Fruit fly (Drosophila melanogaster) whole organism, embryonic: ENCODE results near the gene nol.

ENCODE experiments used
- ATbp ChIP-seq: fragments of 200-800 bp; sonication (Bioruptor generic); optimal IDR thresholded peaks from 2 replicates; lab custom pipeline; 2017; ENCODE audit warnings: missing biosample characterization, mild to moderate bottlenecking, missing genetic modification characterization, missing genetic modification reagents
- C15 ChIP-seq: fragments of 200-800 bp; sonication (Bioruptor generic); IDR thresholded peaks from 3 replicates; pipeline ENCODE4 v1.3.6; 2022; ENCODE audit warnings: missing biosample characterization, missing genetic modification characterization
- CG10147 ChIP-seq: fragments of 200-800 bp; sonication (Bioruptor generic); optimal IDR thresholded peaks from 2 replicates; lab custom pipeline; 2019; ENCODE audit warnings: missing biosample characterization, mild to moderate bottlenecking, missing genetic modification characterization, moderate library complexity
- CG10209 ChIP-seq: fragments of 200-800 bp; sonication (Bioruptor generic); optimal IDR thresholded peaks from 3 replicates; lab custom pipeline; 2017; ENCODE audit warnings: missing biosample characterization, mild to moderate bottlenecking, missing genetic modification characterization, missing genetic modification reagents
- CG10274 ChIP-seq: fragments of 200-800 bp; sonication (Bioruptor generic); optimal IDR thresholded peaks from 3 replicates; lab custom pipeline; 2017; ENCODE audit warnings: missing biosample characterization, mild to moderate bottlenecking, missing genetic modification characterization
- CG10979 ChIP-seq: fragments of 200-800 bp; sonication (Bioruptor generic); optimal IDR thresholded peaks from 2 replicates; lab custom pipeline; 2018; ENCODE audit warnings: missing biosample characterization, mild to moderate bottlenecking, missing genetic modification characterization, moderate library complexity
- CG11456 ChIP-seq: fragments of 200-800 bp; sonication (Bioruptor generic); IDR thresholded peaks from 3 replicates; pipeline ENCODE4 v1.3.6; 2022; ENCODE audit warnings: missing biosample characterization, missing genetic modification characterization
- CG11560 ChIP-seq: fragments of 200-800 bp; sonication (Bioruptor generic); IDR thresholded peaks from 3 replicates; pipeline ENCODE4 v1.3.6; 2022; ENCODE audit warnings: missing biosample characterization, missing genetic modification characterization
- CG11723 ChIP-seq: fragments of 200-800 bp; sonication (Bioruptor generic); optimal IDR thresholded peaks from 2 replicates; lab custom pipeline; 2017; ENCODE audit warnings: missing biosample characterization, mild to moderate bottlenecking, missing genetic modification characterization
- CG12071 ChIP-seq: fragments of 200-800 bp; sonication (Bioruptor generic); optimal IDR thresholded peaks from 3 replicates; lab custom pipeline; 2018; ENCODE audit warnings: missing biosample characterization, mild to moderate bottlenecking, missing genetic modification characterization
- CG12155 ChIP-seq: fragments of 200-800 bp; sonication (Bioruptor generic); optimal IDR thresholded peaks from 3 replicates; lab custom pipeline; 2016; ENCODE audit warnings: missing biosample characterization, missing genetic modification characterization
- CG12236 ChIP-seq: fragments of 200-800 bp; sonication (Bioruptor generic); optimal IDR thresholded peaks from 2 replicates; lab custom pipeline; 2016; ENCODE audit warnings: missing biosample characterization, missing genetic modification characterization
- CG14014 ChIP-seq: fragments of 200-800 bp; sonication (Bioruptor generic); IDR thresholded peaks from 2 replicates; pipeline ENCODE4 v1.3.6; 2022; ENCODE audit warnings: missing biosample characterization, missing genetic modification characterization
- CG1602 ChIP-seq: fragments of 200-800 bp; sonication (Bioruptor generic); optimal IDR thresholded peaks from 3 replicates; lab custom pipeline; 2016; ENCODE audit warnings: missing biosample characterization, missing genetic modification characterization
- CG16815 ChIP-seq: fragments of 200-800 bp; sonication (Bioruptor generic); optimal IDR thresholded peaks from 3 replicates; lab custom pipeline; 2017; ENCODE audit warnings: missing biosample characterization, mild to moderate bottlenecking, missing genetic modification characterization
- CG17829 ChIP-seq: fragments of 200-800 bp; optimal IDR thresholded peaks from 2 replicates; lab custom pipeline; 2019; ENCODE audit warnings: missing biosample characterization, mild to moderate bottlenecking, missing genetic modification characterization, moderate library complexity
- CG42726 ChIP-seq: fragments of 200-800 bp; sonication (Bioruptor generic); IDR thresholded peaks from 2 replicates; pipeline ENCODE4 v1.3.6; 2022; ENCODE audit warnings: missing biosample characterization, missing genetic modification characterization; ENCODE audit not compliant: partially characterized antibody
- CG4424 ChIP-seq: fragments of 200-800 bp; sonication (Bioruptor generic); optimal IDR thresholded peaks from 3 replicates; lab custom pipeline; 2016; ENCODE audit warnings: missing biosample characterization, missing genetic modification characterization
- CG4617 ChIP-seq: fragments of 200-800 bp; sonication (Bioruptor generic); optimal IDR thresholded peaks from 3 replicates; lab custom pipeline; 2016; ENCODE audit warnings: missing biosample characterization, missing genetic modification characterization, borderline replicate concordance
- CG4707 ChIP-seq: fragments of 200-800 bp; sonication (Bioruptor generic); optimal IDR thresholded peaks from 2 replicates; lab custom pipeline; 2018; ENCODE audit warnings: missing biosample characterization, mild to moderate bottlenecking, missing genetic modification characterization, moderate library complexity
- CG5953 ChIP-seq: fragments of 200-800 bp; sonication (Bioruptor generic); IDR thresholded peaks from 2 replicates; pipeline ENCODE4 v1.3.6; 2022; ENCODE audit warnings: missing biosample characterization, missing genetic modification characterization
- CG6175 ChIP-seq: fragments of 200-800 bp; sonication (Bioruptor generic); IDR thresholded peaks from 3 replicates; pipeline ENCODE4 v1.3.6; 2022; ENCODE audit warnings: missing biosample characterization, missing genetic modification characterization
- CG6254 ChIP-seq: fragments of 200-800 bp; sonication (Bioruptor generic); optimal IDR thresholded peaks from 3 replicates; lab custom pipeline; 2017; ENCODE audit warnings: mild to moderate bottlenecking, missing biosample characterization, missing genetic modification reagents, missing genetic modification characterization
- CG9817 ChIP-seq: fragments of 200-800 bp; sonication (Bioruptor generic); optimal IDR thresholded peaks from 2 replicates; lab custom pipeline; 2018; ENCODE audit warnings: missing biosample characterization, mild to moderate bottlenecking, missing genetic modification characterization, moderate library complexity
- Drgx ChIP-seq: fragments of 200-800 bp; sonication (Bioruptor generic); IDR thresholded peaks from 2 replicates; pipeline ENCODE4 v1.3.6; 2022; ENCODE audit warnings: missing biosample characterization, missing genetic modification characterization
- Hand ChIP-seq: fragments of 200-800 bp; sonication (Bioruptor generic); optimal IDR thresholded peaks from 2 replicates; lab custom pipeline; 2017; ENCODE audit warnings: mild to moderate bottlenecking, missing biosample characterization, missing genetic modification reagents, missing genetic modification characterization
- HmgD ChIP-seq: fragments of 200-800 bp; sonication (Bioruptor generic); optimal IDR thresholded peaks from 3 replicates; lab custom pipeline; 2016; ENCODE audit warnings: missing biosample characterization, missing genetic modification characterization
- Lhr ChIP-seq: fragments of 200-800 bp; sonication (Bioruptor generic); optimal IDR thresholded peaks from 3 replicates; lab custom pipeline; 2017; ENCODE audit warnings: mild to moderate bottlenecking, missing biosample characterization, missing genetic modification reagents, missing genetic modification characterization
- Mes4 ChIP-seq: fragments of 200-800 bp; sonication (Bioruptor generic); optimal IDR thresholded peaks from 2 replicates; lab custom pipeline; 2016; ENCODE audit warnings: missing biosample characterization, missing genetic modification characterization
- Oaz ChIP-seq: fragments of 200-800 bp; sonication (Bioruptor generic); IDR thresholded peaks from 2 replicates; pipeline ENCODE4 v1.3.6; 2022; ENCODE audit warnings: missing biosample characterization, missing genetic modification characterization
- Scr ChIP-seq: fragments of 200-800 bp; sonication (Bioruptor generic); IDR thresholded peaks from 2 replicates; pipeline ENCODE4 v1.3.6; 2022; ENCODE audit warnings: missing biosample characterization, missing genetic modification characterization; ENCODE audit not compliant: partially characterized antibody
- Sox102F ChIP-seq: fragments of 200-800 bp; sonication (Bioruptor generic); optimal IDR thresholded peaks from 2 replicates; lab custom pipeline; 2018; ENCODE audit warnings: missing biosample characterization, mild to moderate bottlenecking, missing genetic modification characterization, moderate library complexity
- Sry-δ ChIP-seq: fragments of 200-800 bp; sonication (Bioruptor generic); optimal IDR thresholded peaks from 2 replicates; lab custom pipeline; 2016; ENCODE audit warnings: missing biosample characterization, missing genetic modification characterization
- Xrp1 ChIP-seq: fragments of 200-800 bp; sonication (Bioruptor generic); IDR thresholded peaks from 2 replicates; pipeline ENCODE4 v1.3.6; 2022; ENCODE audit warnings: missing biosample characterization, missing genetic modification characterization
- ato ChIP-seq: fragments of 200-800 bp; sonication (Bioruptor generic); IDR thresholded peaks from 2 replicates; pipeline ENCODE4 v1.3.6; 2022; ENCODE audit warnings: missing biosample characterization, missing genetic modification characterization; ENCODE audit not compliant: partially characterized antibody
- chn ChIP-seq: fragments of 200-800 bp; sonication (Bioruptor generic); optimal IDR thresholded peaks from 2 replicates; lab custom pipeline; 2016; ENCODE audit warnings: missing biosample characterization, missing genetic modification characterization
- dati ChIP-seq: fragments of 200-800 bp; sonication (Bioruptor generic); IDR thresholded peaks from 2 replicates; pipeline ENCODE4 v1.3.6; 2022; ENCODE audit warnings: missing biosample characterization, missing genetic modification characterization
- eve ChIP-seq, 2 experiments: fragments of >200 bp; optimal IDR thresholded peaks; 2 replicates each; lab custom pipeline; 2017; ENCODE audit warnings: missing biosample characterization in 2 of 2, missing genetic modification characterization in 2 of 2
- fu2 ChIP-seq: fragments of 200-800 bp; sonication (Bioruptor generic); optimal IDR thresholded peaks from 2 replicates; lab custom pipeline; 2016; ENCODE audit warnings: missing biosample characterization, missing genetic modification characterization
- gcm ChIP-seq: fragments of 200-800 bp; sonication (Bioruptor generic); optimal IDR thresholded peaks from 2 replicates; lab custom pipeline; 2019; ENCODE audit warnings: missing biosample characterization, mild to moderate bottlenecking, missing genetic modification characterization, moderate library complexity
- kah ChIP-seq: fragments of 200-800 bp; sonication (Bioruptor generic); optimal IDR thresholded peaks from 2 replicates; lab custom pipeline; 2018; ENCODE audit warnings: missing biosample characterization, mild to moderate bottlenecking, missing genetic modification characterization
- luna ChIP-seq: fragments of 200-800 bp; sonication (Bioruptor generic); optimal IDR thresholded peaks from 2 replicates; lab custom pipeline; 2016; ENCODE audit warnings: missing biosample characterization, missing genetic modification characterization
- pb ChIP-seq: fragments of 200-800 bp; sonication (Bioruptor generic); optimal IDR thresholded peaks from 3 replicates; lab custom pipeline; 2016; ENCODE audit warnings: missing biosample characterization, missing genetic modification characterization
- sd ChIP-seq: fragments of 200-800 bp; sonication (Bioruptor generic); optimal IDR thresholded peaks from 3 replicates; lab custom pipeline; 2018; ENCODE audit warnings: missing biosample characterization, mild to moderate bottlenecking, missing genetic modification characterization, moderate library complexity
- sisA ChIP-seq: fragments of 200-800 bp; sonication (Bioruptor generic); IDR thresholded peaks from 2 replicates; pipeline ENCODE4 v1.3.6; 2022; ENCODE audit warnings: missing biosample characterization, missing genetic modification characterization
- slou ChIP-seq: fragments of 200-800 bp; sonication (Bioruptor generic); optimal IDR thresholded peaks from 3 replicates; lab custom pipeline; 2016; ENCODE audit warnings: missing biosample characterization, missing genetic modification characterization
- so ChIP-seq: fragments of 200-800 bp; sonication (Bioruptor generic); IDR thresholded peaks from 3 replicates; pipeline ENCODE4 v1.3.6; 2022; ENCODE audit warnings: missing biosample characterization, missing genetic modification characterization
- tio ChIP-seq: fragments of 200-800 bp; sonication (Bioruptor generic); optimal IDR thresholded peaks from 2 replicates; lab custom pipeline; 2017; ENCODE audit warnings: missing biosample characterization, missing genetic modification characterization, inconsistent platforms
- wek ChIP-seq: fragments of 200-800 bp; sonication (Bioruptor generic); optimal IDR thresholded peaks from 3 replicates; lab custom pipeline; 2018; ENCODE audit warnings: missing biosample characterization, mild to moderate bottlenecking, missing genetic modification characterization, moderate library complexity

The nol gene

DNA sequence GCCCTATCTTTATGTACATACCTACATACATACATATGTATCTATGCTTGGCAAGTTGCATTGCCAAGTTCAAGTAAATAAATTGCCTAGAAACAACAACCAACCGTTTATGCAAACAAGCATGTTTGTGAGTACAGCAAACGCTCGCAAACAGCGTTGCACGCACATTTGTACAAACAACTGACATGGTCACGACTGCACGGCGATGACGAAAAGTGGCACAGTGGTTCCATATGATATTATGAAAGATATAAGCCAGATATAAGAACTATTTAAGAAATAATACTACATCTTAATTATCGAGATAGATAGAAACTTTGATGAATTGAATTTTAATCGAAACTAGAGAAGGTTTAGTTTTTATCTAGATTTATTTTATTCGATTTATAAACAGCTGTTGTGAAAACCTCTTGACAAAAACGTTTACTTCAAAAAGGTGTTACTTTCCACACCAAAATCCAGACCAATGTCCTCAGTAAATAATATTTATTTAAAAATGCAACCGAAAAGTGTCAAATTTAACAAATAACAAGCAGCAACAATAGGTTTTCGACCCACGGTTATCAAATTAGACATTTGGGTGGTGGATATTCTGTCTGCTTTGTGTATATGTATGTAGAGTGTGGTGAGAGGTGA lies 40.7 kb upstream of the nol start (continued):
- TF ChIP-seq CG10979 (tag; lab: Kevin White, UChicago) (peak; percentile 95), CG17829 (tag; lab: Kevin White, UChicago) (peak; percentile 95), chn (GFP tag; lab: Kevin White, UChicago) (peak; percentile 84), Sox102F (GFP tag; lab: Kevin White, UChicago) (peak; percentile 93), HmgD (GFP tag; lab: Kevin White, UChicago) (no peak), wek (peak; percentile 78), Oaz (GFP tag; lab: Robert Waterston, UW) (peak; percentile 43; the same call in 1 of the 2 replicates), fu2 (GFP tag; lab: Kevin White, UChicago) (peak; percentile 51), CG42726 (no peak), CG10274 (GFP tag; lab: Kevin White, UChicago) (peak; percentile 75), CG6175 (GFP tag; lab: Robert Waterston, UW) (no peak), tio (peak; percentile 95), sisA (GFP tag; lab: Robert Waterston, UW) (peak; percentile 74), Xrp1 (GFP tag; lab: Robert Waterston, UW) (peak; percentile 87), Scr (GFP tag; lab: Robert Waterston, UW) (no peak), CG10209 (GFP tag; lab: Kevin White, UChicago) (peak; percentile 92), kah (GFP tag; lab: Kevin White, UChicago) (peak; percentile 82), ATbp (GFP tag; lab: Kevin White, UChicago) (peak; percentile 86), CG10147 (GFP tag; lab: Kevin White, UChicago) (peak; percentile 88), CG11456 (GFP tag; lab: Robert Waterston, UW) (no peak), C15 (0 out of 3 replicates have a peak, but pooled peaks have one; percentile 39), CG4617 (GFP tag; lab: Kevin White, UChicago) (peak; percentile 64), pb (GFP tag; lab: Kevin White, UChicago) (peak; percentile 34), CG12236 (GFP tag; lab: Kevin White, UChicago) (peak; percentile 82), CG1602 (GFP tag; lab: Kevin White, UChicago) (peak; percentile 87), Sry-δ (GFP tag; lab: Kevin White, UChicago) (peak; percentile 35), Hand (GFP tag; lab: Kevin White, UChicago) (peak; percentile 82), sd (tag; lab: Kevin White, UChicago) (peak; percentile 73), Lhr (peak; percentile 81), CG4424 (GFP tag; lab: Kevin White, UChicago) (peak; percentile 94), CG5953 (GFP tag; lab: Robert Waterston, UW) (peak; percentile 89), CG11723 (GFP tag; lab: Kevin White, UChicago) (peak; percentile 91), CG9817 (tag; lab: Kevin White, UChicago) (peak; percentile 45), ato (no peak), CG12155 (peak; percentile 84), gcm (peak; percentile 91), CG12071 (GFP tag; lab: Kevin White, UChicago) (peak; percentile 74), CG4707 (GFP tag; lab: Kevin White, UChicago) (peak; percentile 57), slou (peak; percentile 40), CG11560 (tag; lab: Robert Waterston, UW) (0 out of 3 replicates have a peak, but pooled peaks have one; percentile 55), CG6254 (GFP tag; lab: Kevin White, UChicago) (peak; percentile 85), luna (GFP tag; lab: Kevin White, UChicago) (no peak), dati (GFP tag; lab: Robert Waterston, UW) (peak; percentile 51; the same call in 1 of the 2 replicates), eve (GFP tag; optimal IDR thresholded peaks at IDR 0.05; lab: Kevin White, UChicago) (peak; percentile 1 to 98), CG14014 (GFP tag; lab: Robert Waterston, UW) (peak; percentile 77), Mes4 (GFP tag; lab: Kevin White, UChicago) (peak; percentile 85), CG16815 (GFP tag; lab: Kevin White, UChicago) (peak; percentile 86), so (peak; percentile 91), Drgx (peak; percentile 79)
